Worm (Caenorhabditis elegans) whole organism, mixed stage, embryonic: ENCODE data around the gene ssp-34.

Experiments used
- ceh-43 ChIP-seq: fragments of 200-800 bp; sonication (Bioruptor generic); optimal IDR thresholded peaks from 2 replicates; lab custom pipeline; 2018; ENCODE audit warnings: mild to moderate bottlenecking, missing genetic modification characterization, moderate library complexity, missing compliant biosample characterization
- drap-1 ChIP-seq: fragments of 200-800 bp; sonication (Bioruptor generic); optimal IDR thresholded peaks from 3 replicates; lab custom pipeline; 2018; ENCODE audit warnings: mild to moderate bottlenecking, missing genetic modification characterization, missing compliant biosample characterization
- lin-32 ChIP-seq: fragments of 200-800 bp; sonication (Bioruptor generic); optimal IDR thresholded peaks from 2 replicates; lab custom pipeline; 2018; ENCODE audit warnings: mild to moderate bottlenecking, missing genetic modification characterization, missing compliant biosample characterization
- mab-5 ChIP-seq: fragments of 150-350 bp; optimal IDR thresholded peaks from 2 replicates; lab custom pipeline; 2014; ENCODE audit warnings: missing biosample characterization, missing genetic modification characterization
- nhr-28 ChIP-seq: fragments of 150-350 bp; optimal IDR thresholded peaks from 2 replicates; lab custom pipeline; 2014; ENCODE audit warnings: missing biosample characterization, missing genetic modification characterization
- nhr-76 ChIP-seq: sonication (generic microtip); optimal IDR thresholded peaks from 2 replicates; lab custom pipeline; 2017; ENCODE audit warnings: missing biosample characterization, missing genetic modification characterization
- unc-120 ChIP-seq: sonication (generic microtip); optimal IDR thresholded peaks from 2 replicates; lab custom pipeline; 2017; ENCODE audit warnings: missing genetic modification characterization, missing compliant biosample characterization; ENCODE audit not compliant: poor library complexity, severe bottlenecking
- unc-62 ChIP-seq: fragments of 150-350 bp; optimal IDR thresholded peaks from 2 replicates; lab custom pipeline; 2014; ENCODE audit warnings: missing biosample characterization, missing genetic modification reagents, missing genetic modification characterization
- zip-8 ChIP-seq: fragments of 150-350 bp; optimal IDR thresholded peaks from 2 replicates; lab custom pipeline; 2014; ENCODE audit warnings: missing biosample characterization, missing genetic modification characterization

- TF ChIP-seq drap-1 (no peak), unc-62 (no peak), lin-32 (GFP tag; lab: Kevin White, UChicago) (no peak), zip-8 (tag; lab: Kevin White, UChicago) (no peak), nhr-76 (no peak), unc-120 (tag; lab: Kevin White, UChicago) (no peak), mab-5 (no peak), ceh-43 (GFP tag; lab: Kevin White, UChicago) (no peak), nhr-28 (tag; lab: Kevin White, UChicago) (no peak)
Measured at ce11 chrIV:10768146-10768636, 29.8 kb upstream of the ssp-34 start, which contains the start of gene T25B9.8.
